Worm (Caenorhabditis elegans) whole organism, L2 larva: ENCODE data around the gene F31D5.2.
"Not testable (repeated sequence)": the region's sequence is repeated elsewhere in the genome, so short reads cannot be mapped to it uniquely, and the experiment has no call there.

ENCODE experiments used
- C34F6.9 ChIP-seq: fragments of 150-350 bp; optimal IDR thresholded peaks from 2 replicates; lab custom pipeline; 2014; ENCODE audit warnings: missing biosample characterization, missing genetic modification characterization
- F13H6.1 ChIP-seq: sonication (generic microtip); optimal IDR thresholded peaks from 2 replicates; lab custom pipeline; 2016; ENCODE audit warnings: missing genetic modification characterization, missing compliant biosample characterization
- R02D3.7 ChIP-seq: fragments of 150-350 bp; optimal IDR thresholded peaks from 2 replicates; lab custom pipeline; 2014; ENCODE audit warnings: missing biosample characterization, missing genetic modification characterization
- aly-2 ChIP-seq: fragments of 150-350 bp; optimal IDR thresholded peaks from 2 replicates; lab custom pipeline; 2014; ENCODE audit warnings: missing biosample characterization, missing genetic modification characterization
- blmp-1 ChIP-seq: sonication (generic microtip); optimal IDR thresholded peaks from 2 replicates; lab custom pipeline; 2017; ENCODE audit warnings: missing genetic modification characterization, mild to moderate bottlenecking, missing compliant biosample characterization, antibody characterized with exemption, moderate library complexity; ENCODE audit not compliant: insufficient read depth
- ceh-16 ChIP-seq: fragments of 150-350 bp; optimal IDR thresholded peaks from 2 replicates; lab custom pipeline; 2014; ENCODE audit warnings: missing biosample characterization, missing genetic modification characterization
- ceh-82 ChIP-seq: fragments of 150-350 bp; optimal IDR thresholded peaks from 2 replicates; lab custom pipeline; 2014; ENCODE audit warnings: missing biosample characterization, missing genetic modification characterization
- crh-2 ChIP-seq: sonication (generic microtip); optimal IDR thresholded peaks from 2 replicates; lab custom pipeline; 2017; ENCODE audit warnings: missing biosample characterization, missing genetic modification characterization
- dmd-4 ChIP-seq: sonication (generic microtip); optimal IDR thresholded peaks from 2 replicates; lab custom pipeline; 2017; ENCODE audit warnings: missing biosample characterization, missing genetic modification characterization
- egl-27 ChIP-seq: sonication (generic microtip); optimal IDR thresholded peaks from 3 replicates; lab custom pipeline; 2017; ENCODE audit warnings: missing biosample characterization, missing genetic modification reagents, missing genetic modification characterization
- elt-1 ChIP-seq: fragments of 150-350 bp; optimal IDR thresholded peaks from 2 replicates; lab custom pipeline; 2014; ENCODE audit warnings: missing biosample characterization, missing genetic modification characterization
- elt-3 ChIP-seq: sonication (generic microtip); optimal IDR thresholded peaks from 2 replicates; lab custom pipeline; 2017; ENCODE audit warnings: missing biosample characterization, missing genetic modification characterization
- fos-1 ChIP-seq: fragments of 150-350 bp; optimal IDR thresholded peaks from 2 replicates; lab custom pipeline; 2014; ENCODE audit warnings: missing biosample characterization, missing genetic modification characterization
- lin-11 ChIP-seq: fragments of 150-350 bp; sonication (generic microtip); optimal IDR thresholded peaks from 2 replicates; lab custom pipeline; 2014; ENCODE audit warnings: missing biosample characterization, missing genetic modification characterization, inconsistent platforms, mixed read lengths
- lin-13 ChIP-seq: fragments of 150-350 bp; optimal IDR thresholded peaks from 2 replicates; lab custom pipeline; 2014; ENCODE audit warnings: missing biosample characterization, missing genetic modification reagents, missing genetic modification characterization
- lin-39 ChIP-seq: fragments of 150-350 bp; optimal IDR thresholded peaks from 2 replicates; lab custom pipeline; 2014; ENCODE audit warnings: missing biosample characterization, missing genetic modification reagents, missing genetic modification characterization
- lsy-2 ChIP-seq, 2 experiments: fragments of 150-350 bp in 1 of 2; sonication (generic microtip) in 1 of 2; optimal IDR thresholded peaks; 2 replicates each; lab custom pipeline; 2014 to 2017; ENCODE audit warnings: missing biosample characterization in 2 of 2, missing genetic modification characterization in 2 of 2
- mbf-1 ChIP-seq: sonication (generic microtip); optimal IDR thresholded peaks from 2 replicates; lab custom pipeline; 2017; ENCODE audit warnings: missing biosample characterization, missing genetic modification characterization
- nhr-10 ChIP-seq: sonication (generic microtip); optimal IDR thresholded peaks from 2 replicates; lab custom pipeline; 2017; ENCODE audit warnings: missing biosample characterization, missing genetic modification characterization
- nhr-11 ChIP-seq: fragments of 150-350 bp; optimal IDR thresholded peaks from 2 replicates; lab custom pipeline; 2014; ENCODE audit warnings: missing biosample characterization, missing genetic modification characterization
- nhr-12 ChIP-seq: fragments of 150-350 bp; optimal IDR thresholded peaks from 2 replicates; lab custom pipeline; 2014; ENCODE audit warnings: missing biosample characterization, missing genetic modification characterization
- nhr-23 ChIP-seq: fragments of 150-350 bp; optimal IDR thresholded peaks from 2 replicates; lab custom pipeline; 2014; ENCODE audit warnings: missing biosample characterization, missing genetic modification reagents, missing genetic modification characterization
- nhr-237 ChIP-seq: fragments of 150-350 bp; optimal IDR thresholded peaks from 2 replicates; lab custom pipeline; 2014; ENCODE audit warnings: missing biosample characterization, missing genetic modification characterization
- nhr-25 ChIP-seq: fragments of 150-350 bp; sonication (generic microtip); optimal IDR thresholded peaks from 3 replicates; lab custom pipeline; 2014; ENCODE audit warnings: missing biosample characterization, missing genetic modification characterization
- peb-1 ChIP-seq: fragments of 150-350 bp; optimal IDR thresholded peaks from 2 replicates; lab custom pipeline; 2014; ENCODE audit warnings: missing biosample characterization, missing genetic modification characterization
- sem-4 ChIP-seq: fragments of 150-350 bp; optimal IDR thresholded peaks from 2 replicates; lab custom pipeline; 2014; ENCODE audit warnings: missing biosample characterization, missing genetic modification reagents, missing genetic modification characterization
- skn-1 ChIP-seq: sonication (generic microtip); optimal IDR thresholded peaks from 2 replicates; lab custom pipeline; 2017; ENCODE audit warnings: missing biosample characterization, missing genetic modification characterization
- sma-3 ChIP-seq: sonication (generic microtip); optimal IDR thresholded peaks from 2 replicates; lab custom pipeline; 2016; ENCODE audit warnings: missing genetic modification reagents, missing genetic modification characterization, missing compliant biosample characterization
- sma-9 ChIP-seq, 2 experiments: fragments of 150-350 bp in 1 of 2; sonication (generic microtip) in 1 of 2; optimal IDR thresholded peaks; 2 replicates each; lab custom pipeline; 2014 to 2016; ENCODE audit warnings: missing genetic modification characterization in 2 of 2, mild to moderate bottlenecking in 1 of 2, missing biosample characterization in 1 of 2, missing compliant biosample characterization in 1 of 2, missing genetic modification reagents in 1 of 2, moderate library complexity in 1 of 2
- unc-55 ChIP-seq: fragments of 150-350 bp; sonication (generic microtip); optimal IDR thresholded peaks from 3 replicates; lab custom pipeline; 2014; ENCODE audit warnings: missing biosample characterization, missing genetic modification reagents, missing genetic modification characterization
- unc-62 ChIP-seq: fragments of 150-350 bp; optimal IDR thresholded peaks from 2 replicates; lab custom pipeline; 2014; ENCODE audit warnings: missing biosample characterization, missing genetic modification reagents, missing genetic modification characterization
- zag-1 ChIP-seq: fragments of 150-350 bp; optimal IDR thresholded peaks from 2 replicates; lab custom pipeline; 2014; ENCODE audit warnings: missing biosample characterization, missing genetic modification characterization
- ztf-11 ChIP-seq: sonication (generic microtip); optimal IDR thresholded peaks from 2 replicates; lab custom pipeline; 2017; ENCODE audit warnings: missing biosample characterization, missing genetic modification characterization
- ztf-4 ChIP-seq: fragments of 150-350 bp; optimal IDR thresholded peaks from 2 replicates; lab custom pipeline; 2014; ENCODE audit warnings: missing biosample characterization, missing genetic modification characterization

F31D5.2 gene

DNA sequence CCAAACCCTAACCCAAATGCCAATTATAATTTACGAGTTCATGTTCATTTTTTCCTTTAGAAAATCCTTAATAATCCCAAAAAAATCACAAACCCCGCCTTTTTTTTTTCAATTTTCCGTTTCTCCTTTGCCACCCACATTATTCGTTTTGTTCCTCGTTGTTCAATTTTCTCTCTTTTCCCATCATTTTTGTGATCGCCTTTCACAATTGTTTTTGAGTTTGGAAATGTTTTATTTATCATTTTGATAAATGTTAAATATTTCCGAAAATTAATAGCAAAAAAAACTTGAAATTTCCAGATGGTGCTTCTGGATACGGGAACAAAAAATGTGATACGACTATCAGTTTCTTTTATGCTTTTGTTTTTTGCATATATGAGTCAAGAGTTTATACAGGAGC is at the start of gene F31D5.2:
Gene F31D5.2, plus strand, starts transcription at position 301 of the 400 bp plus-strand sequence.
- no peak for TF ChIP-seq C34F6.9 (tag; lab: Kevin White, UChicago)
- TF ChIP-seq aly-2, result no peak
- no peak for TF ChIP-seq ceh-82
- no peak for TF ChIP-seq dmd-4 (tag; lab: Kevin White, UChicago)
- TF ChIP-seq sem-4 (tag; lab: Kevin White, UChicago), result no peak
- TF ChIP-seq zag-1 (tag; lab: Kevin White, UChicago), result no peak
- TF ChIP-seq ceh-16 (tag; lab: Kevin White, UChicago), result no peak
- TF ChIP-seq elt-3 (tag; lab: Kevin White, UChicago), result no peak
- no peak for TF ChIP-seq egl-27 (tag; lab: Kevin White, UChicago)
- TF ChIP-seq lin-39 (tag; lab: Kevin White, UChicago), result no peak
- no peak for TF ChIP-seq mbf-1 (tag; lab: Kevin White, UChicago)
- TF ChIP-seq, all 48 proteins: peak for 0

ce11 chrII:4167833-4168232 is 47.6 kb upstream of the F31D5.2 start:
- no peak for TF ChIP-seq mbf-1 (tag; lab: Kevin White, UChicago)
- TF ChIP-seq lin-11 (tag; lab: Kevin White, UChicago), result no peak
- TF ChIP-seq nhr-25 (tag; lab: Kevin White, UChicago), result no peak
- no peak for TF ChIP-seq peb-1 (tag; lab: Kevin White, UChicago)
- TF ChIP-seq, all 48 proteins: peak for 0

DNA sequence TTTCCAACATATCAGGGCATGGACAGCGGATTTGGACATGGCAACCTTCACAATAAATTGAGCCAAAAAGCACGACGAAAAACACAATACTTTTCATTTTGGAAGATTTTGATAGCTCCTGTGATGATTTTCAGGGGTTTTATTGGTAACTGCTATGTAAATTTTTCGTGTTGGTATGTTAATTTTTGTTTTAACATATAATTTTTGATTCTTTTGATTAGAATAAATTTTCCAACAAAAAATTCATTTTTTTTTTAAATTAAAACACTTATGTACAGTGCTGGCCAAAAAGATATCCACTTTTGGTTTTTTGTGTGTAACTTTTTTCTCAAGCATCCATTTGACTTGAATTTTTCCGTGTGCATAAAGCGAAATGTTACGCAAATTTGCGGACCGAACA is 47.0 kb upstream of the F31D5.2 start, which contains the start of gene R03H10.4:
Gene R03H10.4, minus strand, starts transcription at position 101 of the 400 bp plus-strand sequence.
- TF ChIP-seq peb-1, nhr-12, nhr-10 (tag; lab: Kevin White, UChicago): not testable (repeated sequence)

- TF ChIP-seq nhr-12 (tag; lab: Kevin White, UChicago), result no peak
- no peak for TF ChIP-seq elt-1
- TF ChIP-seq lsy-2 (tag; optimal IDR thresholded peaks at IDR 0.05; lab: Kevin White, UChicago), result no peak
- no peak for TF ChIP-seq ztf-4 (tag; lab: Kevin White, UChicago)
- no peak for TF ChIP-seq skn-1 (tag; lab: Kevin White, UChicago)
- TF ChIP-seq zag-1 (tag; lab: Kevin White, UChicago), result no peak
- no peak for TF ChIP-seq C34F6.9 (tag; lab: Kevin White, UChicago)
- TF ChIP-seq nhr-237 (tag; lab: Kevin White, UChicago), result no peak
- TF ChIP-seq crh-2 (tag; lab: Kevin White, UChicago), result no peak
- TF ChIP-seq sem-4 (tag; lab: Kevin White, UChicago), result no peak
- no peak for TF ChIP-seq unc-62 (GFP tag; lab: Kevin White, UChicago)
- TF ChIP-seq nhr-23 (tag; lab: Kevin White, UChicago), result no peak
- TF ChIP-seq nhr-11 (tag; lab: Kevin White, UChicago), result no peak
- TF ChIP-seq elt-3 (tag; lab: Kevin White, UChicago), result no peak
- TF ChIP-seq lin-13, result no peak
- no peak for TF ChIP-seq dmd-4 (tag; lab: Kevin White, UChicago)
- no peak for TF ChIP-seq sma-3 (GFP tag; lab: Kevin White, UChicago)
Measured at ce11 chrII:4170508-4170907, 44.9 kb upstream of the F31D5.2 start, which contains the start of gene R03H10.5. Gene R03H10.5 (minus strand): TSS chrII:4170608.

DNA sequence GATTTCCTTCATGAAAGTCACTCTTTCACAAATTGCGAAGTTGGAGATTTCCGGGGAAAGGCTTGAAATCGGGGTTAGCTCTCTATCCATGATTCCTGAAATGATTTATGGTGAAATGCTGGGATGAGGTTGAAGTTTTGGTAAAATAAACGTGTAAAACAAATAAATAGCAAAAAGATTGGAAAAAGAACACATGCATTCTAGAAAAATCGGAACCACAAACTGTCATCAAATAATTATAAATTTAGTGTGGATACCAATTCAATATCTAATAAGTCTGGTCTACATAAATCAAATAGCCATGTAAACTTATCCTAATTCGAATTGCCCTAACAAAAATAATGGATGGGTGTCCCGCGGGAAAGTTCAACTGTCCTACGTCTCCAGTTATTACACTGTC is 42.0 kb upstream of the F31D5.2 start, which contains the start of gene R03H10.6:
Gene R03H10.6, minus strand, starts transcription at position 101 of the 400 bp plus-strand sequence.
- TF ChIP-seq unc-55 (no peak), nhr-10 (tag; lab: Kevin White, UChicago) (no peak), blmp-1 (tag; lab: Kevin White, UChicago) (no peak), nhr-237 (tag; lab: Kevin White, UChicago) (no peak), F13H6.1 (tag; lab: Kevin White, UChicago) (no peak), sma-9 (GFP tag; optimal IDR thresholded peaks at IDR 0.05; lab: Kevin White, UChicago) (no peak), sma-9 (tag; optimal IDR thresholded peaks at IDR 0.05; lab: Kevin White, UChicago) (no peak), ztf-11 (tag; lab: Kevin White, UChicago) (no peak), C34F6.9 (tag; lab: Kevin White, UChicago) (no peak), lin-13 (no peak), lin-39 (tag; lab: Kevin White, UChicago) (no peak), fos-1 (tag; lab: Kevin White, UChicago) (no peak), R02D3.7 (no peak), dmd-4 (tag; lab: Kevin White, UChicago) (no peak)
